Worm (Caenorhabditis elegans) whole organism, late embryonic: ENCODE measurements around the gene W05H9.4.

Experiments used
- ahr-1 ChIP-seq: sonication (generic microtip); optimal IDR thresholded peaks from 2 replicates; lab custom pipeline; 2016; ENCODE audit warnings: missing genetic modification characterization, missing compliant biosample characterization
- pha-4 ChIP-seq: fragments of 150-350 bp; optimal IDR thresholded peaks from 2 replicates; lab custom pipeline; 2018; ENCODE audit warnings: missing biosample characterization, missing genetic modification reagents, missing genetic modification characterization
- rnt-1 ChIP-seq: sonication (generic microtip); optimal IDR thresholded peaks from 2 replicates; lab custom pipeline; 2016; ENCODE audit warnings: missing genetic modification characterization, missing compliant biosample characterization

DNA sequence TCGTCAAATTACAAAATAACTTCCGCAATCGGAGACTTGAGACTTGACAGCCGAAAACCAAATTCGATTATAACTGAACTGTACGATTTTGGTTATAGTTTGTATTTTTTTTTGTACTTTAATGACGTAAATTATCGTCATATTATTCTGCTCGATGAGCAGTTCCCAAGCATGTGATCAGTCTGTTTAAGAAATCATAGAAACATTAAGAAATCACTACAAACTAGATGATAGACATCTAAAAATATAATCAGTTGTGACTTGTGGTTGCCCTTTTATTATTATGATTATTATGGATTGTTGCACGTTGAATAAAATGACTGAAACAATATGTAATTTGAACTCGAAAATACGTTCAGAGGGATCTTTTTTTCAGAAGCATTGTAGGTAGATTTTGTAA, 10.8 kb downstream of the W05H9.4 start:
- TF ChIP-seq pha-4 (tag; lab: Kevin White, UChicago): no peak
- TF ChIP-seq rnt-1 (tag; lab: Kevin White, UChicago): no peak
- no peak for TF ChIP-seq ahr-1 (tag; lab: Kevin White, UChicago)
